Worm (Caenorhabditis elegans) whole organism, midembryonic: ENCODE results near the gene srg-58.

Source experiments
- T22C8.4 ChIP-seq: fragments of 200-800 bp; sonication (Bioruptor generic); IDR thresholded peaks from 2 replicates; pipeline ENCODE4 v1.3.6; 2022; ENCODE audit warnings: missing genetic modification characterization, missing compliant biosample characterization
- cog-1 ChIP-seq: sonication (generic microtip); optimal IDR thresholded peaks from 2 replicates; lab custom pipeline; 2016; ENCODE audit warnings: missing genetic modification characterization, missing compliant biosample characterization
- flt-1 ChIP-seq: fragments of 200-800 bp; sonication (Bioruptor generic); IDR thresholded peaks from 2 replicates; pipeline ENCODE4 v1.3.6; 2022; ENCODE audit warnings: missing genetic modification characterization, missing compliant biosample characterization
- klf-2 ChIP-seq: fragments of 200-800 bp; sonication (Bioruptor generic); conservative IDR thresholded peaks from 2 replicates; pipeline ENCODE4 v1.3.6; 2022; ENCODE audit warnings: missing genetic modification reagents, missing genetic modification characterization, missing compliant biosample characterization
- med-1 ChIP-seq: sonication (generic microtip); optimal IDR thresholded peaks from 2 replicates; lab custom pipeline; 2017; ENCODE audit warnings: missing genetic modification characterization, mild to moderate bottlenecking, missing compliant biosample characterization, antibody characterized with exemption, missing genetic modification reagents; ENCODE audit not compliant: insufficient read depth
- ref-1 ChIP-seq: fragments of 200-800 bp; sonication (Bioruptor generic); conservative IDR thresholded peaks from 2 replicates; pipeline ENCODE4 v1.3.6; 2022; ENCODE audit warnings: missing genetic modification reagents, missing genetic modification characterization, missing compliant biosample characterization
- tab-1 ChIP-seq: fragments of 200-800 bp; sonication (Bioruptor generic); IDR thresholded peaks from 2 replicates; pipeline ENCODE4 v1.3.6; 2022; ENCODE audit warnings: missing genetic modification characterization, missing compliant biosample characterization
- ztf-23 ChIP-seq: fragments of 200-800 bp; sonication (Bioruptor generic); IDR thresholded peaks from 2 replicates; pipeline ENCODE4 v1.3.6; 2022; ENCODE audit warnings: missing genetic modification reagents, missing genetic modification characterization, missing compliant biosample characterization
- ztf-29 ChIP-seq: fragments of 200-800 bp; sonication (Bioruptor generic); IDR thresholded peaks from 2 replicates; pipeline ENCODE4 v1.3.6; 2022; ENCODE audit warnings: missing genetic modification reagents, missing genetic modification characterization, missing compliant biosample characterization

The srg-58 gene

ce11 chrV:2727101-2727500 is 32.3 kb downstream of the srg-58 start, which contains the start of gene str-13:
Gene str-13 (minus strand): TSS chrV:2727201.
- TF ChIP-seq tab-1 (GFP tag; lab: Robert Waterston, UW), result no peak
- no peak for TF ChIP-seq cog-1 (tag; lab: Kevin White, UChicago)
- TF ChIP-seq ztf-29 (GFP tag; lab: Robert Waterston, UW), result no peak
- TF ChIP-seq flt-1, result no peak
- TF ChIP-seq ref-1 (GFP tag; lab: Robert Waterston, UW), result no peak
- TF ChIP-seq ztf-23 (GFP tag; lab: Robert Waterston, UW), result no peak
- TF ChIP-seq med-1, result no peak
- no peak for TF ChIP-seq T22C8.4 (GFP tag; lab: Robert Waterston, UW)
- TF ChIP-seq klf-2, result no peak

ce11 chrV:2725225-2725624 is 34.1 kb downstream of the srg-58 start, which contains the start of gene srg-59:
Gene srg-59 (minus strand): TSS chrV:2725325.
- TF ChIP-seq tab-1 (GFP tag; lab: Robert Waterston, UW), result no peak
- no peak for TF ChIP-seq ztf-23 (GFP tag; lab: Robert Waterston, UW)

ce11 chrV:2722555-2722954 is 36.8 kb downstream of the srg-58 start, which contains the start of gene srg-60:
Gene srg-60 (minus strand): TSS chrV:2722655.
- TF ChIP-seq med-1, result no peak
- TF ChIP-seq flt-1, result no peak
- no peak for TF ChIP-seq ref-1 (GFP tag; lab: Robert Waterston, UW)
- TF ChIP-seq klf-2, result no peak
- TF ChIP-seq ztf-23 (GFP tag; lab: Robert Waterston, UW), result no peak
- TF ChIP-seq tab-1 (GFP tag; lab: Robert Waterston, UW), result no peak
- TF ChIP-seq cog-1 (tag; lab: Kevin White, UChicago), result no peak
- no peak for TF ChIP-seq T22C8.4 (GFP tag; lab: Robert Waterston, UW)
- no peak for TF ChIP-seq ztf-29 (GFP tag; lab: Robert Waterston, UW)

- TF ChIP-seq klf-2, result no peak
- TF ChIP-seq flt-1, result no peak
- no peak for TF ChIP-seq tab-1 (GFP tag; lab: Robert Waterston, UW)
- no peak for TF ChIP-seq med-1
- no peak for TF ChIP-seq cog-1 (tag; lab: Kevin White, UChicago)
- no peak for TF ChIP-seq ref-1 (GFP tag; lab: Robert Waterston, UW)
- TF ChIP-seq ztf-29 (GFP tag; lab: Robert Waterston, UW), result no peak
- TF ChIP-seq ztf-23 (GFP tag; lab: Robert Waterston, UW), result no peak
Observed at ce11 chrV:2720763-2721162, 38.6 kb downstream of the srg-58 start, which contains the start of gene srt-27. Gene srt-27 (minus strand): TSS chrV:2720863.

- TF ChIP-seq klf-2 (no peak), T22C8.4 (GFP tag; lab: Robert Waterston, UW) (no peak), ztf-23 (GFP tag; lab: Robert Waterston, UW) (no peak), tab-1 (GFP tag; lab: Robert Waterston, UW) (no peak), ztf-29 (GFP tag; lab: Robert Waterston, UW) (no peak), ref-1 (GFP tag; lab: Robert Waterston, UW) (no peak), flt-1 (no peak), med-1 (no peak), cog-1 (tag; lab: Kevin White, UChicago) (no peak)
Observed at ce11 chrV:2718688-2719185, 40.6 kb downstream of the srg-58 start, which contains the start of gene srt-29. Gene srt-29 (minus strand): TSS chrV:2719135.

ce11 chrV:2716933-2717332 is 42.4 kb downstream of the srg-58 start:
- TF ChIP-seq klf-2 (no peak), tab-1 (GFP tag; lab: Robert Waterston, UW) (no peak), cog-1 (tag; lab: Kevin White, UChicago) (no peak), flt-1 (no peak), ztf-23 (GFP tag; lab: Robert Waterston, UW) (no peak), ref-1 (GFP tag; lab: Robert Waterston, UW) (no peak), ztf-29 (GFP tag; lab: Robert Waterston, UW) (no peak), med-1 (no peak), T22C8.4 (GFP tag; lab: Robert Waterston, UW) (no peak)

- TF ChIP-seq ref-1 (GFP tag; lab: Robert Waterston, UW), result no peak
- no peak for TF ChIP-seq flt-1
- TF ChIP-seq cog-1 (tag; lab: Kevin White, UChicago), result no peak
- no peak for TF ChIP-seq ztf-23 (GFP tag; lab: Robert Waterston, UW)
- no peak for TF ChIP-seq med-1
- no peak for TF ChIP-seq klf-2
- TF ChIP-seq T22C8.4 (GFP tag; lab: Robert Waterston, UW), result no peak
- no peak for TF ChIP-seq ztf-29 (GFP tag; lab: Robert Waterston, UW)
- TF ChIP-seq tab-1 (GFP tag; lab: Robert Waterston, UW), result no peak
Observed at ce11 chrV:2713532-2713931, 45.8 kb downstream of the srg-58 start, which contains the start of gene srt-28. Gene srt-28 (minus strand): TSS chrV:2713632.

ce11 chrV:2711429-2711828 is 47.9 kb downstream of the srg-58 start, which contains the start of gene C24B9.3:
Gene C24B9.3 (minus strand): TSS chrV:2711599.
- TF ChIP-seq ztf-23 (GFP tag; lab: Robert Waterston, UW), result no peak
- TF ChIP-seq cog-1 (tag; lab: Kevin White, UChicago), result no peak
- no peak for TF ChIP-seq klf-2
- TF ChIP-seq med-1, result no peak

- TF ChIP-seq tab-1 (GFP tag; lab: Robert Waterston, UW) (no peak), ref-1 (GFP tag; lab: Robert Waterston, UW) (no peak), ztf-23 (GFP tag; lab: Robert Waterston, UW) (no peak), ztf-29 (GFP tag; lab: Robert Waterston, UW) (no peak), klf-2 (no peak), med-1 (no peak), cog-1 (tag; lab: Kevin White, UChicago) (no peak), T22C8.4 (GFP tag; lab: Robert Waterston, UW) (no peak), flt-1 (no peak)
Observed at ce11 chrV:2710192-2710591, 49.2 kb downstream of the srg-58 start.
